Fruit fly (Drosophila melanogaster) whole organism, prepupa: Measurements from ENCODE around the gene CG11760.

Experiments used
- CG10631 ChIP-seq: fragments of 200-800 bp; sonication (Bioruptor generic); optimal IDR thresholded peaks from 2 replicates; lab custom pipeline; 2016; ENCODE audit warnings: missing biosample characterization, missing genetic modification characterization
- CG10669 ChIP-seq: fragments of 200-800 bp; sonication (Bioruptor generic); optimal IDR thresholded peaks from 3 replicates; lab custom pipeline; 2018; ENCODE audit warnings: missing biosample characterization, mild to moderate bottlenecking, missing genetic modification characterization, moderate library complexity
- CG11294 ChIP-seq: fragments of 200-800 bp; sonication (Bioruptor generic); IDR thresholded peaks from 2 replicates; pipeline ENCODE4 v1.3.6; 2022; ENCODE audit warnings: missing biosample characterization, missing genetic modification characterization
- CG15336 ChIP-seq: fragments of 200-800 bp; sonication (Bioruptor generic); IDR thresholded peaks from 2 replicates; pipeline ENCODE4 v1.3.6; 2022; ENCODE audit warnings: missing biosample characterization, missing genetic modification characterization
- CG1621 ChIP-seq: fragments of 200-800 bp; sonication (Bioruptor generic); optimal IDR thresholded peaks from 3 replicates; lab custom pipeline; 2018; ENCODE audit warnings: missing biosample characterization, mild to moderate bottlenecking, missing genetic modification characterization
- CG16779 ChIP-seq: fragments of 200-800 bp; sonication (Bioruptor generic); optimal IDR thresholded peaks from 3 replicates; lab custom pipeline; 2017; ENCODE audit warnings: missing biosample characterization, mild to moderate bottlenecking, missing genetic modification characterization
- CG3032 ChIP-seq: fragments of 200-800 bp; optimal IDR thresholded peaks from 2 replicates; lab custom pipeline; 2019; ENCODE audit warnings: missing biosample characterization, mild to moderate bottlenecking, missing genetic modification characterization, moderate library complexity
- CG31627 ChIP-seq: fragments of 200-800 bp; sonication (Bioruptor generic); optimal IDR thresholded peaks from 3 replicates; lab custom pipeline; 2016; ENCODE audit warnings: missing biosample characterization, missing genetic modification characterization
- CG32006 ChIP-seq: fragments of 200-800 bp; sonication (Bioruptor generic); optimal IDR thresholded peaks from 3 replicates; lab custom pipeline; 2017; ENCODE audit warnings: missing biosample characterization, mild to moderate bottlenecking, missing genetic modification characterization
- CG34406 ChIP-seq: fragments of 200-800 bp; sonication (Bioruptor generic); optimal IDR thresholded peaks from 3 replicates; lab custom pipeline; 2016; ENCODE audit warnings: missing biosample characterization, missing genetic modification characterization
- CG3919 ChIP-seq: fragments of 200-800 bp; sonication (Bioruptor generic); optimal IDR thresholded peaks from 3 replicates; lab custom pipeline; 2016; ENCODE audit warnings: missing biosample characterization, missing genetic modification characterization
- CG4318 ChIP-seq: fragments of 200-800 bp; sonication (Bioruptor generic); optimal IDR thresholded peaks from 3 replicates; lab custom pipeline; 2017; ENCODE audit warnings: missing biosample characterization, mild to moderate bottlenecking, missing genetic modification characterization
- CG6276 ChIP-seq: fragments of 200-800 bp; sonication (Bioruptor generic); optimal IDR thresholded peaks from 2 replicates; lab custom pipeline; 2017; ENCODE audit warnings: missing biosample characterization, mild to moderate bottlenecking, missing genetic modification characterization
- CG6792 ChIP-seq: fragments of 200-800 bp; sonication (Bioruptor generic); optimal IDR thresholded peaks from 3 replicates; lab custom pipeline; 2016; ENCODE audit warnings: missing biosample characterization, missing genetic modification characterization
- CG6854 ChIP-seq: fragments of 200-800 bp; sonication (Bioruptor generic); optimal IDR thresholded peaks from 2 replicates; lab custom pipeline; 2017; ENCODE audit warnings: missing biosample characterization, mild to moderate bottlenecking, missing genetic modification characterization
- CG8119 ChIP-seq: fragments of 200-800 bp; sonication (Bioruptor generic); IDR thresholded peaks from 3 replicates; pipeline ENCODE4 v1.3.6; 2022; ENCODE audit warnings: missing biosample characterization, missing genetic modification characterization
- CG8319 ChIP-seq: fragments of 200-800 bp; sonication (Bioruptor generic); optimal IDR thresholded peaks from 3 replicates; lab custom pipeline; 2016; ENCODE audit warnings: missing biosample characterization, missing genetic modification characterization
- CG9139 ChIP-seq: fragments of 200-800 bp; sonication (Bioruptor generic); optimal IDR thresholded peaks from 3 replicates; lab custom pipeline; 2017; ENCODE audit warnings: missing biosample characterization, mild to moderate bottlenecking, missing genetic modification characterization
- Eip75B ChIP-seq: fragments of 200-800 bp; sonication (Bioruptor generic); optimal IDR thresholded peaks from 3 replicates; lab custom pipeline; 2016; ENCODE audit warnings: missing biosample characterization, missing genetic modification characterization
- Eip78C ChIP-seq: fragments of 200-800 bp; sonication (Bioruptor generic); peaks from one replicate; lab custom pipeline; 2016; ENCODE audit warnings: missing biosample characterization, missing genetic modification characterization
- Ets21C ChIP-seq: fragments of 200-800 bp; sonication (Bioruptor generic); optimal IDR thresholded peaks from 3 replicates; lab custom pipeline; 2016; ENCODE audit warnings: missing biosample characterization, missing genetic modification characterization
- Ets96B ChIP-seq: fragments of 200-800 bp; optimal IDR thresholded peaks from 2 replicates; lab custom pipeline; 2019; ENCODE audit warnings: missing biosample characterization, mild to moderate bottlenecking, missing genetic modification characterization, moderate library complexity
- Gug ChIP-seq: fragments of 200-800 bp; sonication (Bioruptor generic); IDR thresholded peaks from 2 replicates; pipeline ENCODE4 v1.3.6; 2022; ENCODE audit warnings: missing biosample characterization, missing genetic modification characterization
- Hr38 ChIP-seq: sonication (Bioruptor generic); optimal IDR thresholded peaks from 2 replicates; lab custom pipeline; 2016; ENCODE audit warnings: missing biosample characterization, missing genetic modification characterization
- Hr4 ChIP-seq: fragments of 200-800 bp; sonication (Bioruptor generic); optimal IDR thresholded peaks from 3 replicates; lab custom pipeline; 2016; ENCODE audit warnings: missing biosample characterization, missing genetic modification characterization
- Met ChIP-seq: fragments of 200-800 bp; sonication (Bioruptor generic); optimal IDR thresholded peaks from 3 replicates; lab custom pipeline; 2016; ENCODE audit warnings: missing biosample characterization, missing genetic modification characterization
- OdsH ChIP-seq: fragments of 200-800 bp; sonication (Bioruptor generic); optimal IDR thresholded peaks from 3 replicates; lab custom pipeline; 2016; ENCODE audit warnings: missing biosample characterization, missing genetic modification characterization
- Smox ChIP-seq: fragments of 200-800 bp; sonication (Bioruptor generic); optimal IDR thresholded peaks from 3 replicates; lab custom pipeline; 2016; ENCODE audit warnings: missing biosample characterization, missing genetic modification characterization
- Sox102F ChIP-seq: fragments of 200-800 bp; sonication (Bioruptor generic); optimal IDR thresholded peaks from 2 replicates; lab custom pipeline; 2016; ENCODE audit warnings: missing biosample characterization, mild to moderate bottlenecking, missing genetic modification characterization
- Sox14 ChIP-seq: fragments of 200-800 bp; sonication (Bioruptor generic); optimal IDR thresholded peaks from 3 replicates; lab custom pipeline; 2016; ENCODE audit warnings: missing biosample characterization, missing genetic modification characterization
- Sox15 ChIP-seq: fragments of 200-800 bp; sonication (Bioruptor generic); optimal IDR thresholded peaks from 3 replicates; lab custom pipeline; 2016; ENCODE audit warnings: missing biosample characterization, missing genetic modification characterization
- achi ChIP-seq: fragments of 200-800 bp; sonication (Bioruptor generic); optimal IDR thresholded peaks from 3 replicates; lab custom pipeline; 2016; ENCODE audit warnings: missing biosample characterization, missing genetic modification characterization
- acj6 ChIP-seq: fragments of 200-800 bp; sonication (Bioruptor generic); optimal IDR thresholded peaks from 3 replicates; lab custom pipeline; 2016; ENCODE audit warnings: missing biosample characterization, missing genetic modification characterization
- dsx ChIP-seq: fragments of 200-800 bp; optimal IDR thresholded peaks from 3 replicates; lab custom pipeline; 2019; ENCODE audit warnings: missing biosample characterization, mild to moderate bottlenecking, missing genetic modification characterization, moderate library complexity; ENCODE audit not compliant: poor library complexity, severe bottlenecking
- eg ChIP-seq: fragments of 200-800 bp; sonication (Bioruptor generic); IDR thresholded peaks from 3 replicates; pipeline ENCODE4 v1.3.6; 2022; ENCODE audit warnings: missing biosample characterization, missing genetic modification characterization
- esn ChIP-seq: fragments of 200-800 bp; sonication (Bioruptor generic); optimal IDR thresholded peaks from 2 replicates; lab custom pipeline; 2016; ENCODE audit warnings: missing biosample characterization, mild to moderate bottlenecking, missing genetic modification characterization, moderate library complexity
- fd59A ChIP-seq: fragments of 200-800 bp; sonication (Bioruptor generic); optimal IDR thresholded peaks from 2 replicates; lab custom pipeline; 2017; ENCODE audit warnings: missing biosample characterization, mild to moderate bottlenecking, missing genetic modification characterization, missing genetic modification reagents
- fkh ChIP-seq: fragments of 200-800 bp; sonication (Bioruptor generic); optimal IDR thresholded peaks from 3 replicates; lab custom pipeline; 2017; ENCODE audit warnings: missing biosample characterization, mild to moderate bottlenecking, missing genetic modification characterization, moderate library complexity
- net ChIP-seq: fragments of 200-800 bp; sonication (Bioruptor generic); optimal IDR thresholded peaks from 3 replicates; lab custom pipeline; 2016; ENCODE audit warnings: missing biosample characterization, missing genetic modification characterization
- salr ChIP-seq, 2 experiments: fragments of 200-800 bp; sonication (Bioruptor generic); optimal IDR thresholded peaks; 3 replicates each; lab custom pipeline; 2016 to 2018; ENCODE audit warnings: missing biosample characterization in 2 of 2, missing genetic modification characterization in 2 of 2, mild to moderate bottlenecking in 1 of 2
- ss ChIP-seq, 2 experiments: fragments of 200-800 bp; sonication (Bioruptor generic); optimal IDR thresholded peaks; 2 replicates in 1 of 2; 3 replicates in 1 of 2; lab custom pipeline; 2017 to 2018; ENCODE audit warnings: mild to moderate bottlenecking in 2 of 2, missing biosample characterization in 2 of 2, missing genetic modification characterization in 2 of 2, moderate library complexity in 1 of 2
- svp ChIP-seq: fragments of 200-800 bp; sonication (Bioruptor generic); peaks from one replicate; lab custom pipeline; 2016; ENCODE audit warnings: missing biosample characterization, missing genetic modification characterization
- vri ChIP-seq: fragments of 200-800 bp; sonication (Bioruptor generic); optimal IDR thresholded peaks from 3 replicates; lab custom pipeline; 2016; ENCODE audit warnings: missing biosample characterization, mild to moderate bottlenecking, missing genetic modification characterization

Gene CG11760

dm6 chr3R:8670529-8671491 lies 48.2 kb upstream of the CG11760 start, which contains the start of gene p (continued):
- TF ChIP-seq net (GFP tag; lab: Kevin White, UChicago) (peak; percentile 54), CG34406 (GFP tag; lab: Kevin White, UChicago) (peak; percentile 37), CG16779 (tag; lab: Kevin White, UChicago) (peak; percentile 33), dsx (GFP tag; lab: Kevin White, UChicago) (no peak), CG4318 (GFP tag; lab: Kevin White, UChicago) (no peak), ss (GFP tag; optimal IDR thresholded peaks at IDR 0.05; lab: Kevin White, UChicago) (peak in 1 of 2 experiments; percentile 66), achi (GFP tag; lab: Kevin White, UChicago) (peak; percentile 71), eg (GFP tag; lab: Robert Waterston, UW) (peak; percentile 66; the same call in 2 of the 3 replicates), CG31627 (GFP tag; lab: Kevin White, UChicago) (peak; percentile 53), CG8119 (peak; percentile 67)

dm6 chr3R:8673803-8674234 lies 45.2 kb upstream of the CG11760 start, which contains the start of gene mRpL19:
mRpL19 (plus strand) TSS chr3R:8674109.
- TF ChIP-seq esn (peak; percentile 31), achi (GFP tag; lab: Kevin White, UChicago) (no peak), Sox102F (GFP tag; lab: Kevin White, UChicago) (peak; percentile 1), CG15336 (GFP tag; lab: Robert Waterston, UW) (peak; percentile 10; the same call in 1 of the 2 replicates), Ets21C (GFP tag; lab: Kevin White, UChicago) (no peak), CG10669 (GFP tag; lab: Kevin White, UChicago) (no peak), CG3032 (tag; lab: Kevin White, UChicago) (peak; percentile 46), Smox (GFP tag; lab: Kevin White, UChicago) (peak; percentile 30), Eip78C (peak; percentile 85), Met (GFP tag; lab: Kevin White, UChicago) (peak; percentile 6), Sox14 (GFP tag; lab: Kevin White, UChicago) (peak; percentile 9), Eip75B (GFP tag; lab: Kevin White, UChicago) (peak; percentile 1), OdsH (GFP tag; lab: Kevin White, UChicago) (peak; percentile 13), CG8319 (no peak), CG32006 (GFP tag; lab: Kevin White, UChicago) (no peak), Ets96B (tag; lab: Kevin White, UChicago) (peak; percentile 30), Hr4 (peak; percentile 9), CG11294 (GFP tag; lab: Robert Waterston, UW) (no peak)

- TF ChIP-seq Smox (GFP tag; lab: Kevin White, UChicago) (peak; percentile 81), fd59A (GFP tag; lab: Kevin White, UChicago) (peak; percentile 33), fkh (no peak), Ets96B (tag; lab: Kevin White, UChicago) (peak; percentile 74), CG16779 (tag; lab: Kevin White, UChicago) (no peak), Eip78C (no peak), vri (GFP tag; lab: Kevin White, UChicago) (no peak), Gug (GFP tag; lab: Robert Waterston, UW) (peak; percentile 60; the same call in 1 of the 2 replicates), eg (GFP tag; lab: Robert Waterston, UW) (peak; percentile 52; the same call in 2 of the 3 replicates), CG6276 (GFP tag; lab: Kevin White, UChicago) (no peak), CG9139 (GFP tag; lab: Kevin White, UChicago) (peak; percentile 25), CG6854 (GFP tag; lab: Kevin White, UChicago) (no peak), svp (GFP tag; lab: Kevin White, UChicago) (peak; percentile 94), Sox14 (GFP tag; lab: Kevin White, UChicago) (peak; percentile 83), CG3919 (GFP tag; lab: Kevin White, UChicago) (peak; percentile 74), CG8119 (peak; percentile 51; the same call in 1 of the 3 replicates), ss (GFP tag; optimal IDR thresholded peaks at IDR 0.05; lab: Kevin White, UChicago) (no peak), CG32006 (GFP tag; lab: Kevin White, UChicago) (peak; percentile 68), Sox15 (GFP tag; lab: Kevin White, UChicago) (peak; percentile 62), CG6792 (GFP tag; lab: Kevin White, UChicago) (peak; percentile 57), Hr38 (GFP tag; lab: Kevin White, UChicago) (no peak), Hr4 (peak; percentile 79), CG10631 (peak; percentile 77), CG1621 (no peak), CG31627 (GFP tag; lab: Kevin White, UChicago) (peak; percentile 80), Sox102F (GFP tag; lab: Kevin White, UChicago) (peak; percentile 80), salr (GFP tag; optimal IDR thresholded peaks at IDR 0.05; lab: Kevin White, UChicago) (peak in 1 of 2 experiments; percentile 24), esn (peak; percentile 86), acj6 (peak; percentile 81)
These were observed 42.4 kb upstream of the CG11760 start, which contains the start of the genes Unc50, CG11755 and CG8043 for dm6 chr3R:8676560-8677000. Unc50 (minus strand) TSS chr3R:8676613. CG11755 (plus strand) TSS chr3R:8676915. CG8043 (plus strand) TSS chr3R:8676915.
